Fruit fly (Drosophila melanogaster) whole organism, embryonic: Measurements from ENCODE around the gene CG15764.

ENCODE experiments used
- B-H1 ChIP-seq: fragments of 200-800 bp; sonication (Bioruptor generic); IDR thresholded peaks from 3 replicates; pipeline ENCODE4 v1.3.6; 2022; ENCODE audit warnings: missing biosample characterization, missing genetic modification characterization
- CG12744 ChIP-seq: fragments of 200-800 bp; sonication (Bioruptor generic); optimal IDR thresholded peaks from 2 replicates; lab custom pipeline; 2016; ENCODE audit warnings: missing biosample characterization, missing genetic modification characterization
- CG13123 ChIP-seq: fragments of 200-800 bp; sonication (Bioruptor generic); optimal IDR thresholded peaks from 2 replicates; lab custom pipeline; 2016; ENCODE audit warnings: missing biosample characterization, missing genetic modification characterization
- CG15073 ChIP-seq: fragments of 200-800 bp; sonication (Bioruptor generic); optimal IDR thresholded peaks from 2 replicates; lab custom pipeline; 2016; ENCODE audit warnings: missing biosample characterization, missing genetic modification characterization
- CG1603 ChIP-seq: fragments of 200-800 bp; sonication (Bioruptor generic); optimal IDR thresholded peaks from 2 replicates; lab custom pipeline; 2019; ENCODE audit warnings: missing biosample characterization, mild to moderate bottlenecking, missing genetic modification characterization, moderate library complexity
- CG16863 ChIP-seq: fragments of 200-800 bp; sonication (Bioruptor generic); optimal IDR thresholded peaks from 3 replicates; lab custom pipeline; 2016; ENCODE audit warnings: missing biosample characterization, missing genetic modification characterization
- CG2202 ChIP-seq: fragments of 200-800 bp; sonication (Bioruptor generic); optimal IDR thresholded peaks from 2 replicates; lab custom pipeline; 2018; ENCODE audit warnings: missing biosample characterization, mild to moderate bottlenecking, missing genetic modification characterization
- CG2875 ChIP-seq: fragments of 200-800 bp; sonication (Bioruptor generic); optimal IDR thresholded peaks from 2 replicates; lab custom pipeline; 2017; ENCODE audit warnings: missing biosample characterization, mild to moderate bottlenecking, missing genetic modification characterization, missing genetic modification reagents
- CG31388 ChIP-seq: fragments of 200-800 bp; sonication (Bioruptor generic); optimal IDR thresholded peaks from 2 replicates; lab custom pipeline; 2016; ENCODE audit warnings: missing biosample characterization, missing genetic modification characterization
- CG33213 ChIP-seq: fragments of 200-800 bp; sonication (Bioruptor generic); optimal IDR thresholded peaks from 3 replicates; lab custom pipeline; 2016; ENCODE audit warnings: missing biosample characterization, missing genetic modification characterization
- CG33557 ChIP-seq: fragments of 200-800 bp; sonication (Bioruptor generic); optimal IDR thresholded peaks from 2 replicates; lab custom pipeline; 2019; ENCODE audit warnings: missing biosample characterization, mild to moderate bottlenecking, missing genetic modification characterization, moderate library complexity
- CG3847 ChIP-seq: fragments of 200-800 bp; sonication (Bioruptor generic); IDR thresholded peaks from 2 replicates; pipeline ENCODE4 v1.3.6; 2022; ENCODE audit warnings: missing biosample characterization, missing genetic modification characterization
- CG3995 ChIP-seq: fragments of 200-800 bp; sonication (Bioruptor generic); optimal IDR thresholded peaks from 3 replicates; lab custom pipeline; 2016; ENCODE audit warnings: missing biosample characterization, missing genetic modification characterization
- CG4328 ChIP-seq: fragments of 200-800 bp; sonication (Bioruptor generic); optimal IDR thresholded peaks from 3 replicates; lab custom pipeline; 2017; ENCODE audit warnings: missing biosample characterization, missing genetic modification reagents, missing genetic modification characterization
- CG5245 ChIP-seq: fragments of 200-800 bp; sonication (Bioruptor generic); optimal IDR thresholded peaks from 3 replicates; lab custom pipeline; 2016; ENCODE audit warnings: missing biosample characterization, missing genetic modification characterization
- CG6683 ChIP-seq: fragments of 200-800 bp; sonication (Bioruptor generic); optimal IDR thresholded peaks from 2 replicates; lab custom pipeline; 2017; ENCODE audit warnings: missing biosample characterization, mild to moderate bottlenecking, missing genetic modification characterization, missing genetic modification reagents
- CG8290 ChIP-seq, 3 experiments: fragments of 200-800 bp; sonication (Bioruptor generic); optimal IDR thresholded peaks; 2 replicates each; lab custom pipeline; 2016 to 2019; ENCODE audit warnings: missing biosample characterization in 3 of 3, missing genetic modification characterization in 3 of 3, mild to moderate bottlenecking in 2 of 3, moderate library complexity in 1 of 3
- CG9727 ChIP-seq: fragments of 200-800 bp; sonication (Bioruptor generic); optimal IDR thresholded peaks from 3 replicates; lab custom pipeline; 2017; ENCODE audit warnings: missing biosample characterization, mild to moderate bottlenecking, missing genetic modification characterization
- CG9932 ChIP-seq: fragments of 200-800 bp; sonication (Bioruptor generic); IDR thresholded peaks from 2 replicates; pipeline ENCODE4 v1.3.6; 2022; ENCODE audit warnings: missing biosample characterization, missing genetic modification characterization
- Dfd ChIP-seq, 2 experiments: fragments of >200 bp; optimal IDR thresholded peaks; 2 replicates each; lab custom pipeline; 2017; ENCODE audit warnings: missing biosample characterization in 2 of 2, missing genetic modification characterization in 2 of 2
- Dp ChIP-seq: fragments of 200-800 bp; sonication (Bioruptor generic); optimal IDR thresholded peaks from 2 replicates; lab custom pipeline; 2018; ENCODE audit warnings: missing biosample characterization, mild to moderate bottlenecking, missing genetic modification characterization, moderate library complexity
- Fer3 ChIP-seq: fragments of 200-800 bp; sonication (Bioruptor generic); optimal IDR thresholded peaks from 2 replicates; lab custom pipeline; 2018; ENCODE audit warnings: missing biosample characterization, mild to moderate bottlenecking, missing genetic modification characterization, moderate library complexity
- HLH4C ChIP-seq: fragments of 200-800 bp; sonication (Bioruptor generic); IDR thresholded peaks from 3 replicates; pipeline ENCODE4 v1.3.6; 2022; ENCODE audit warnings: missing biosample characterization, missing genetic modification characterization; ENCODE audit not compliant: partially characterized antibody
- Hr78 ChIP-seq, 2 experiments: fragments of 200-800 bp in 1 of 2; fragments of >200 bp in 1 of 2; sonication (Bioruptor generic) in 1 of 2; optimal IDR thresholded peaks; 2 replicates each; lab custom pipeline; 2017 to 2019; ENCODE audit warnings: missing biosample characterization in 2 of 2, missing genetic modification characterization in 2 of 2, mild to moderate bottlenecking in 1 of 2, moderate library complexity in 1 of 2
- Myb ChIP-seq: fragments of 200-800 bp; sonication (Bioruptor generic); optimal IDR thresholded peaks from 2 replicates; lab custom pipeline; 2016; ENCODE audit warnings: missing biosample characterization, missing genetic modification characterization
- Nf-YC ChIP-seq: fragments of 200-800 bp; optimal IDR thresholded peaks from 3 replicates; lab custom pipeline; 2019; ENCODE audit warnings: missing biosample characterization, mild to moderate bottlenecking, missing genetic modification characterization, moderate library complexity
- NfI ChIP-seq: fragments of 200-800 bp; sonication (Bioruptor generic); optimal IDR thresholded peaks from 3 replicates; lab custom pipeline; 2018; ENCODE audit warnings: missing biosample characterization, mild to moderate bottlenecking, missing genetic modification characterization, moderate library complexity
- Oli ChIP-seq: fragments of 200-800 bp; sonication (Bioruptor generic); optimal IDR thresholded peaks from 2 replicates; lab custom pipeline; 2018; ENCODE audit warnings: missing biosample characterization, mild to moderate bottlenecking, missing genetic modification characterization, moderate library complexity
- Optix ChIP-seq: fragments of 200-800 bp; sonication (Bioruptor generic); IDR thresholded peaks from 3 replicates; pipeline ENCODE4 v1.3.6; 2022; ENCODE audit warnings: missing biosample characterization, missing genetic modification characterization
- Ravus ChIP-seq: fragments of 200-800 bp; sonication (Bioruptor generic); IDR thresholded peaks from 2 replicates; pipeline ENCODE4 v1.3.6; 2022; ENCODE audit warnings: missing biosample characterization, missing genetic modification characterization
- Rfx ChIP-seq: fragments of 200-800 bp; sonication (Bioruptor generic); IDR thresholded peaks from 2 replicates; pipeline ENCODE4 v1.3.6; 2022; ENCODE audit warnings: missing biosample characterization, missing genetic modification characterization
- Sin3A ChIP-seq: fragments of >200 bp; optimal IDR thresholded peaks from 2 replicates; lab custom pipeline; 2018
- Sry-β ChIP-seq: fragments of 200-800 bp; sonication (Bioruptor generic); optimal IDR thresholded peaks from 2 replicates; lab custom pipeline; 2018; ENCODE audit warnings: missing biosample characterization, mild to moderate bottlenecking, missing genetic modification characterization, moderate library complexity
- Trl ChIP-seq, 3 experiments: fragments of >200 bp in 2 of 3; fragments of 200-800 bp in 1 of 3; sonication (Bioruptor generic) in 1 of 3; optimal IDR thresholded peaks; 2 replicates in 1 of 3; 3 replicates in 2 of 3; lab custom pipeline; 2016 to 2017; ENCODE audit warnings: missing biosample characterization in 1 of 3, missing genetic modification characterization in 1 of 3
- al ChIP-seq: fragments of 200-800 bp; sonication (Bioruptor generic); IDR thresholded peaks from 2 replicates; pipeline ENCODE4 v1.3.6; 2022; ENCODE audit warnings: missing biosample characterization, missing genetic modification characterization
- ara ChIP-seq: fragments of 200-800 bp; sonication (Bioruptor generic); IDR thresholded peaks from 2 replicates; pipeline ENCODE4 v1.3.6; 2022; ENCODE audit warnings: missing biosample characterization, missing genetic modification characterization
- caup ChIP-seq: fragments of 200-800 bp; sonication (Bioruptor generic); optimal IDR thresholded peaks from 3 replicates; lab custom pipeline; 2017; ENCODE audit warnings: missing biosample characterization, mild to moderate bottlenecking, missing genetic modification characterization, moderate library complexity; ENCODE audit not compliant: severe bottlenecking
- chn ChIP-seq: fragments of 200-800 bp; sonication (Bioruptor generic); optimal IDR thresholded peaks from 2 replicates; lab custom pipeline; 2016; ENCODE audit warnings: missing biosample characterization, missing genetic modification characterization
- crol ChIP-seq: fragments of 200-800 bp; sonication (Bioruptor generic); IDR thresholded peaks from 2 replicates; pipeline ENCODE4 v1.3.6; 2022; ENCODE audit warnings: missing biosample characterization, missing genetic modification characterization
- dmrt11E ChIP-seq: fragments of 200-800 bp; sonication (Bioruptor generic); optimal IDR thresholded peaks from 3 replicates; lab custom pipeline; 2018; ENCODE audit warnings: missing biosample characterization, mild to moderate bottlenecking, missing genetic modification characterization, moderate library complexity
- dysf ChIP-seq: fragments of 200-800 bp; sonication (Bioruptor generic); IDR thresholded peaks from 3 replicates; pipeline ENCODE4 v1.3.6; 2022; ENCODE audit warnings: missing biosample characterization, missing genetic modification characterization
- ftz-f1 ChIP-seq: fragments of 200-800 bp; sonication (Bioruptor generic); optimal IDR thresholded peaks from 2 replicates; lab custom pipeline; 2016; ENCODE audit warnings: missing biosample characterization, missing genetic modification characterization
- gcm ChIP-seq: fragments of 200-800 bp; sonication (Bioruptor generic); optimal IDR thresholded peaks from 2 replicates; lab custom pipeline; 2019; ENCODE audit warnings: missing biosample characterization, mild to moderate bottlenecking, missing genetic modification characterization, moderate library complexity
- gsb-n ChIP-seq: fragments of 200-800 bp; sonication (Bioruptor generic); optimal IDR thresholded peaks from 3 replicates; lab custom pipeline; 2018; ENCODE audit warnings: missing biosample characterization, mild to moderate bottlenecking, missing genetic modification characterization
- nmo ChIP-seq: fragments of 200-800 bp; sonication (Bioruptor generic); optimal IDR thresholded peaks from 2 replicates; lab custom pipeline; 2018; ENCODE audit warnings: missing biosample characterization, mild to moderate bottlenecking, missing genetic modification characterization, moderate library complexity
- otp ChIP-seq: fragments of 200-800 bp; sonication (Bioruptor generic); IDR thresholded peaks from 3 replicates; pipeline ENCODE4, ENCODE4 v1.3.6; 2022; ENCODE audit warnings: missing biosample characterization, missing genetic modification characterization
- pum ChIP-seq: fragments of 200-800 bp; sonication (Bioruptor generic); optimal IDR thresholded peaks from 2 replicates; lab custom pipeline; 2016; ENCODE audit warnings: missing biosample characterization, missing genetic modification characterization
- sens-2 ChIP-seq: fragments of 200-800 bp; sonication (Bioruptor generic); IDR thresholded peaks from 2 replicates; pipeline ENCODE4 v1.3.6; 2022; ENCODE audit warnings: missing biosample characterization, missing genetic modification characterization
- usp ChIP-seq: fragments of >200 bp; optimal IDR thresholded peaks from 2 replicates; lab custom pipeline; 2017; ENCODE audit warnings: missing biosample characterization, missing genetic modification characterization
- yki ChIP-seq: fragments of >200 bp; optimal IDR thresholded peaks from 3 replicates; lab custom pipeline; 2018

CG15764 gene

dm6 chrX:5901628-5902213 is 32.8 kb downstream of the CG15764 start (continued):
- TF ChIP-seq Ravus (GFP tag; lab: Robert Waterston, UW) (no peak), yki (no peak), CG13123 (GFP tag; lab: Kevin White, UChicago) (no peak), CG9727 (GFP tag; lab: Kevin White, UChicago) (peak; percentile 36), pum (GFP tag; lab: Kevin White, UChicago) (no peak), NfI (GFP tag; lab: Kevin White, UChicago) (no peak), B-H1 (no peak; the same call in 2 of the 3 replicates), sens-2 (GFP tag; lab: Robert Waterston, UW) (no peak), Oli (tag; lab: Kevin White, UChicago) (no peak), CG12744 (GFP tag; lab: Kevin White, UChicago) (no peak), CG31388 (GFP tag; lab: Kevin White, UChicago) (no peak), CG3995 (GFP tag; lab: Kevin White, UChicago) (no peak), CG8290 (GFP tag; optimal IDR thresholded peaks at IDR 0.05; lab: Kevin White, UChicago) (no peak), CG8290 (tag; optimal IDR thresholded peaks at IDR 0.05; lab: Kevin White, UChicago) (peak in 1 of 2 experiments; percentile 37), gcm (GFP tag; lab: Kevin White, UChicago) (peak; percentile 26), otp (GFP tag; lab: Robert Waterston, UW) (0 out of 3 replicates have a peak, but pooled peaks have one; percentile 5), CG15073 (no peak), Fer3 (no peak), CG1603 (tag; lab: Kevin White, UChicago) (peak; percentile 19), CG9932 (peak; percentile 64), Dfd (GFP tag; optimal IDR thresholded peaks at IDR 0.05; lab: Kevin White, UChicago) (no peak), chn (GFP tag; lab: Kevin White, UChicago) (peak; percentile 34), CG2875 (GFP tag; lab: Kevin White, UChicago) (peak; percentile 51), Rfx (peak; percentile 44; the same call in 1 of the 2 replicates), HLH4C (no peak), Sry-β (GFP tag; lab: Kevin White, UChicago) (no peak), dysf (no peak), gsb-n (tag; lab: Kevin White, UChicago) (peak; percentile 47), dmrt11E (no peak), Trl (optimal IDR thresholded peaks at IDR 0.05; lab: Kevin White, UChicago) (peak; percentile 65), Trl (GFP tag; optimal IDR thresholded peaks at IDR 0.05; lab: Kevin White, UChicago) (peak; percentile 29), nmo (GFP tag; lab: Kevin White, UChicago) (no peak), Dp (GFP tag; lab: Kevin White, UChicago) (no peak), Nf-YC (tag; lab: Kevin White, UChicago) (peak; percentile 45), CG16863 (no peak), CG33557 (peak; percentile 1), usp (GFP tag; lab: Kevin White, UChicago) (no peak), Hr78 (GFP tag; optimal IDR thresholded peaks at IDR 0.05; lab: Kevin White, UChicago) (no peak), CG2202 (tag; lab: Kevin White, UChicago) (no peak), CG3847 (GFP tag; lab: Robert Waterston, UW) (peak; percentile 31), crol (GFP tag; lab: Robert Waterston, UW) (no peak), Sin3A (lab: Kevin White, UChicago) (no peak), CG5245 (GFP tag; lab: Kevin White, UChicago) (no peak), al (GFP tag; lab: Robert Waterston, UW) (no peak), Optix (GFP tag; lab: Robert Waterston, UW) (no peak), CG4328 (GFP tag; lab: Kevin White, UChicago) (no peak), caup (GFP tag; lab: Kevin White, UChicago) (peak; percentile 23), CG33213 (GFP tag; lab: Kevin White, UChicago) (no peak), Myb (no peak), CG6683 (GFP tag; lab: Kevin White, UChicago) (no peak), ftz-f1 (GFP tag; lab: Kevin White, UChicago) (peak; percentile 86), ara (GFP tag; lab: Robert Waterston, UW) (peak; percentile 29; the same call in 1 of the 2 replicates)
